Worm (Caenorhabditis elegans) whole organism, mixed stage, embryonic: ENCODE results near the gene ugt-30.

ENCODE experiments used
- lsy-2 ChIP-seq: fragments of 150-350 bp; optimal IDR thresholded peaks from 2 replicates; lab custom pipeline; 2014; ENCODE audit warnings: missing biosample characterization, missing genetic modification characterization
- mep-1 ChIP-seq: fragments of 150-350 bp; optimal IDR thresholded peaks from 2 replicates; lab custom pipeline; 2017; ENCODE audit warnings: missing biosample characterization, missing genetic modification reagents, missing genetic modification characterization, inconsistent platforms
- pha-4 ChIP-seq: fragments of 150-350 bp; optimal IDR thresholded peaks from 2 replicates; lab custom pipeline; 2018; ENCODE audit warnings: missing biosample characterization, missing genetic modification reagents, missing genetic modification characterization
- unc-39 ChIP-seq: fragments of 150-350 bp; optimal IDR thresholded peaks from 2 replicates; lab custom pipeline; 2014; ENCODE audit warnings: missing biosample characterization, missing genetic modification characterization
- unc-62 ChIP-seq: fragments of 150-350 bp; optimal IDR thresholded peaks from 2 replicates; lab custom pipeline; 2014; ENCODE audit warnings: missing biosample characterization, missing genetic modification reagents, missing genetic modification characterization

- no peak for TF ChIP-seq unc-39 (tag; lab: Kevin White, UChicago)
- no peak for TF ChIP-seq unc-62 (GFP tag; lab: Kevin White, UChicago)
- no peak for TF ChIP-seq mep-1 (tag; lab: Kevin White, UChicago)
- no peak for TF ChIP-seq lsy-2 (tag; lab: Kevin White, UChicago)
- no peak for TF ChIP-seq pha-4 (tag; lab: Kevin White, UChicago)
These were observed 8.8 kb upstream of the ugt-30 start for ce11 chrV:15133812-15134211.
